ENCODE assay signal across 3 fruit fly cellular contexts in genomic region chr3R:19113836-19114235, dm6.
TF ChIP-seq lines count a peak whose summit lies in the region.

No protein-coding gene starts in this region.

TF ChIP-seq in whole organism, embryonic, 481 proteins besides CTCF, POLR2A, EP300 and RAD21 (continued from another document and continues in another):
- TF ChIP-seq CG17328 (GFP tag; IDR thresholded peaks at IDR 0.05; lab: Robert Waterston, UW) (no peak), HLHmδ (GFP tag; optimal IDR thresholded peaks at IDR 0.05; lab: Kevin White, UChicago) (no peak), hbn (GFP tag; IDR thresholded peaks at IDR 0.05; lab: Robert Waterston, UW; ENCODE audit: partially characterized antibody) (no peak), CG4854 (GFP tag; optimal IDR thresholded peaks at IDR 0.05; lab: Kevin White, UChicago) (no peak), yki (optimal IDR thresholded peaks at IDR 0.05; lab: Kevin White, UChicago) (no peak), CG2678 (tag; optimal IDR thresholded peaks at IDR 0.05; lab: Kevin White, UChicago) (peak; percentile 40), lola (GFP tag; optimal IDR thresholded peaks at IDR 0.05; lab: Kevin White, UChicago) (peak in 1 of 3 experiments; percentile 11), kah (GFP tag; optimal IDR thresholded peaks at IDR 0.05; lab: Kevin White, UChicago) (no peak), CG2712 (tag; optimal IDR thresholded peaks at IDR 0.05; lab: Kevin White, UChicago) (peak; percentile 43), Camta (GFP tag; optimal IDR thresholded peaks at IDR 0.05; lab: Kevin White, UChicago) (no peak), nmo (GFP tag; optimal IDR thresholded peaks at IDR 0.05; lab: Kevin White, UChicago) (peak; percentile 54), sna (GFP tag; IDR thresholded peaks at IDR 0.05; lab: Robert Waterston, UW; ENCODE audit: partially characterized antibody) (peak; percentile 43; the same call in 1 of the 2 replicates), CG13287 (GFP tag; IDR thresholded peaks at IDR 0.05; lab: Robert Waterston, UW; ENCODE audit: partially characterized antibody) (no peak), pan (optimal IDR thresholded peaks at IDR 0.05; lab: Kevin White, UChicago) (no peak), pan (GFP tag; optimal IDR thresholded peaks at IDR 0.05 in 1 of 2, IDR thresholded peaks at IDR 0.05 in 1 of 2) (peak in 1 of 2 experiments; percentile 22), CG1792 (GFP tag; optimal IDR thresholded peaks at IDR 0.05; lab: Kevin White, UChicago) (no peak), NK7.1 (GFP tag; optimal IDR thresholded peaks at IDR 0.05; lab: Kevin White, UChicago) (no peak), Dfd (GFP tag; optimal IDR thresholded peaks at IDR 0.05; lab: Kevin White, UChicago) (no peak), Stat92E (GFP tag; optimal IDR thresholded peaks at IDR 0.05; lab: Kevin White, UChicago) (no peak), Doc2 (GFP tag; IDR thresholded peaks at IDR 0.05; lab: Robert Waterston, UW) (no peak), fd3F (GFP tag; optimal IDR thresholded peaks at IDR 0.05; lab: Kevin White, UChicago) (no peak), Bdp1 (GFP tag; optimal IDR thresholded peaks at IDR 0.05; lab: Kevin White, UChicago) (no peak), ranshi (GFP tag; IDR thresholded peaks at IDR 0.05; lab: Robert Waterston, UW) (no peak), tup (GFP tag; optimal IDR thresholded peaks at IDR 0.05; lab: Kevin White, UChicago) (no peak), bab2 (GFP tag; optimal IDR thresholded peaks at IDR 0.05; lab: Kevin White, UChicago) (peak; percentile 14), ab (GFP tag; optimal IDR thresholded peaks at IDR 0.05; lab: Kevin White, UChicago) (no peak), CG16815 (GFP tag; optimal IDR thresholded peaks at IDR 0.05; lab: Kevin White, UChicago) (no peak), Sry-δ (GFP tag; optimal IDR thresholded peaks at IDR 0.05; lab: Kevin White, UChicago) (no peak), CG7357 (GFP tag; IDR thresholded peaks at IDR 0.05; lab: Robert Waterston, UW) (no peak), tin (GFP tag; optimal IDR thresholded peaks at IDR 0.05; lab: Kevin White, UChicago) (peak; percentile 23), otp (GFP tag; IDR thresholded peaks at IDR 0.05; lab: Robert Waterston, UW) (no peak), C15 (GFP tag; IDR thresholded peaks at IDR 0.05; lab: Robert Waterston, UW) (no peak), pros (GFP tag; optimal IDR thresholded peaks at IDR 0.05; lab: Kevin White, UChicago) (no peak), CG9215 (GFP tag; IDR thresholded peaks at IDR 0.05; lab: Robert Waterston, UW) (no peak), vvl (GFP tag; IDR thresholded peaks at IDR 0.05; lab: Robert Waterston, UW) (peak; percentile 51; the same call in 1 of the 2 replicates), slp2 (GFP tag; optimal IDR thresholded peaks at IDR 0.05; lab: Kevin White, UChicago) (peak; percentile 29), Jarid2 (GFP tag; optimal IDR thresholded peaks at IDR 0.05; lab: Kevin White, UChicago) (no peak), CG7271 (tag; optimal IDR thresholded peaks at IDR 0.05; lab: Kevin White, UChicago) (no peak), D19A (tag; optimal IDR thresholded peaks at IDR 0.05; lab: Kevin White, UChicago) (peak; percentile 7), Hmr (GFP tag; optimal IDR thresholded peaks at IDR 0.05; lab: Kevin White, UChicago) (no peak), Antp (GFP tag; optimal IDR thresholded peaks at IDR 0.05; lab: Kevin White, UChicago) (peak; percentile 44), CG12391 (tag; optimal IDR thresholded peaks at IDR 0.05; lab: Kevin White, UChicago) (peak; percentile 33), sim (GFP tag; IDR thresholded peaks at IDR 0.05; lab: Robert Waterston, UW) (no peak), CG15269 (tag; optimal IDR thresholded peaks at IDR 0.05; lab: Kevin White, UChicago) (peak; percentile 19), Drgx (GFP tag; IDR thresholded peaks at IDR 0.05; lab: Robert Waterston, UW) (peak; percentile 24; the same call in 1 of the 2 replicates)

TF ChIP-seq in whole organism, prepupa, 60 proteins besides CTCF, POLR2A, EP300 and RAD21 (continued from another document):
- TF ChIP-seq CG10631 (GFP tag; optimal IDR thresholded peaks at IDR 0.05; lab: Kevin White, UChicago) = peak; percentile 33
- TF ChIP-seq CG8319 (GFP tag; optimal IDR thresholded peaks at IDR 0.05; lab: Kevin White, UChicago) = peak; percentile 27
- TF ChIP-seq CG8119 (GFP tag; IDR thresholded peaks at IDR 0.05; lab: Robert Waterston, UW) = 0 out of 3 replicates have a peak, but pooled peaks have one; percentile 22
- TF ChIP-seq topi (GFP tag; optimal IDR thresholded peaks at IDR 0.05; lab: Kevin White, UChicago) = peak; percentile 64
- TF ChIP-seq CG16779 (tag; optimal IDR thresholded peaks at IDR 0.05; lab: Kevin White, UChicago) = no peak
- peak; percentile 68 for TF ChIP-seq pdm3 (GFP tag; optimal IDR thresholded peaks at IDR 0.05; lab: Kevin White, UChicago)
- TF ChIP-seq Sox14 (GFP tag; optimal IDR thresholded peaks at IDR 0.05; lab: Kevin White, UChicago) = peak; percentile 39
- peak; percentile 81 for TF ChIP-seq Eip78C (GFP tag; lab: Kevin White, UChicago)
- TF ChIP-seq esn (GFP tag; optimal IDR thresholded peaks at IDR 0.05; lab: Kevin White, UChicago) = peak; percentile 77
- peak; percentile 49 for TF ChIP-seq CG3919 (GFP tag; optimal IDR thresholded peaks at IDR 0.05; lab: Kevin White, UChicago)
- TF ChIP-seq Met (GFP tag; optimal IDR thresholded peaks at IDR 0.05; lab: Kevin White, UChicago) = peak; percentile 73
- peak; percentile 49 for TF ChIP-seq CG11902 (GFP tag; optimal IDR thresholded peaks at IDR 0.05; lab: Kevin White, UChicago)
- no peak for TF ChIP-seq dsx (GFP tag; optimal IDR thresholded peaks at IDR 0.05; lab: Kevin White, UChicago; ENCODE audit: poor library complexity, severe bottlenecking)
- TF ChIP-seq Blimp-1 (GFP tag; optimal IDR thresholded peaks at IDR 0.05; lab: Kevin White, UChicago) = peak; percentile 3
- no peak for TF ChIP-seq CG15336 (GFP tag; IDR thresholded peaks at IDR 0.05; lab: Robert Waterston, UW)
- TF ChIP-seq dac (GFP tag; optimal IDR thresholded peaks at IDR 0.05; lab: Kevin White, UChicago) = no peak
- peak; percentile 28 for TF ChIP-seq vri (GFP tag; optimal IDR thresholded peaks at IDR 0.05; lab: Kevin White, UChicago)
- TF ChIP-seq Sox102F (GFP tag; optimal IDR thresholded peaks at IDR 0.05; lab: Kevin White, UChicago) = peak; percentile 77
- TF ChIP-seq CG6163 (GFP tag; IDR thresholded peaks at IDR 0.05; lab: Robert Waterston, UW) = no peak
- peak; percentile 30 for TF ChIP-seq CG4318 (GFP tag; optimal IDR thresholded peaks at IDR 0.05; lab: Kevin White, UChicago)
- peak; percentile 47 for TF ChIP-seq CG6792 (GFP tag; optimal IDR thresholded peaks at IDR 0.05; lab: Kevin White, UChicago)
- TF ChIP-seq OdsH (GFP tag; optimal IDR thresholded peaks at IDR 0.05; lab: Kevin White, UChicago) = peak; percentile 60
- peak; percentile 32 for TF ChIP-seq Hr4 (GFP tag; optimal IDR thresholded peaks at IDR 0.05; lab: Kevin White, UChicago)
- TF ChIP-seq Eip75B (GFP tag; optimal IDR thresholded peaks at IDR 0.05; lab: Kevin White, UChicago) = peak; percentile 56
- TF ChIP-seq CG3032 (tag; optimal IDR thresholded peaks at IDR 0.05; lab: Kevin White, UChicago) = no peak
- no peak for TF ChIP-seq eg (GFP tag; IDR thresholded peaks at IDR 0.05; lab: Robert Waterston, UW)
- peak; percentile 79 for TF ChIP-seq CG31627 (GFP tag; optimal IDR thresholded peaks at IDR 0.05; lab: Kevin White, UChicago)
- TF ChIP-seq Ets96B (tag; optimal IDR thresholded peaks at IDR 0.05; lab: Kevin White, UChicago) = no peak
- no peak for TF ChIP-seq Eip93F (GFP tag; optimal IDR thresholded peaks at IDR 0.05; lab: Kevin White, UChicago)
- peak; percentile 85 for TF ChIP-seq svp (GFP tag; lab: Kevin White, UChicago)
- TF ChIP-seq Smox (GFP tag; optimal IDR thresholded peaks at IDR 0.05; lab: Kevin White, UChicago) = peak; percentile 66
- TF ChIP-seq Hr39 (GFP tag; optimal IDR thresholded peaks at IDR 0.05; lab: Kevin White, UChicago) = peak; percentile 78
- TF ChIP-seq achi (GFP tag; optimal IDR thresholded peaks at IDR 0.05; lab: Kevin White, UChicago) = peak; percentile 38
- no peak for TF ChIP-seq CG11762 (GFP tag; optimal IDR thresholded peaks at IDR 0.05; lab: Kevin White, UChicago; ENCODE audit: insufficient read depth)
- TF ChIP-seq Gug (GFP tag; IDR thresholded peaks at IDR 0.05; lab: Robert Waterston, UW) = no peak
- TF ChIP-seq CG34406 (GFP tag; optimal IDR thresholded peaks at IDR 0.05; lab: Kevin White, UChicago) = peak; percentile 56
- peak; percentile 61 for TF ChIP-seq lz (GFP tag; optimal IDR thresholded peaks at IDR 0.05; lab: Kevin White, UChicago)

TF ChIP-seq in whole organism, wandering third instar larva, 38 proteins besides CTCF, POLR2A, EP300 and RAD21 (continued from another document):
- TF ChIP-seq dl (GFP tag; optimal IDR thresholded peaks at IDR 0.05; lab: Kevin White, UChicago; ENCODE audit: insufficient read depth in 1 of 2, partially characterized antibody in 2 of 2) (no peak), foxo (GFP tag; optimal IDR thresholded peaks at IDR 0.05; lab: Kevin White, UChicago) (peak in 1 of 2 experiments; percentile 48)
